Worm (Caenorhabditis elegans) whole organism, early embryonic: ENCODE data around the gene clec-166.

Experiments
- B0310.2 ChIP-seq: sonication (generic microtip); optimal IDR thresholded peaks from 2 replicates; lab custom pipeline; 2016; ENCODE audit warnings: mild to moderate bottlenecking, missing genetic modification characterization, missing compliant biosample characterization
- ama-1 ChIP-seq: fragments of 150-350 bp; optimal IDR thresholded peaks from 2 replicates; lab custom pipeline; 2014
- ceh-13 ChIP-seq: fragments of 200-800 bp; sonication (Bioruptor generic); optimal IDR thresholded peaks from 2 replicates; lab custom pipeline; 2018; ENCODE audit warnings: mild to moderate bottlenecking, missing genetic modification characterization, missing compliant biosample characterization
- ets-7 ChIP-seq: sonication (generic microtip); optimal IDR thresholded peaks from 2 replicates; lab custom pipeline; 2016; ENCODE audit warnings: missing genotype, missing genetic modification characterization, missing compliant biosample characterization
- hmbx-1 ChIP-seq: sonication (generic microtip); optimal IDR thresholded peaks from 2 replicates; lab custom pipeline; 2016; ENCODE audit warnings: mild to moderate bottlenecking, missing genetic modification characterization, missing compliant biosample characterization
- hmg-4 ChIP-seq: fragments of 200-800 bp; sonication (Bioruptor generic); optimal IDR thresholded peaks from 2 replicates; lab custom pipeline; 2018; ENCODE audit warnings: mild to moderate bottlenecking, missing genetic modification characterization, missing compliant biosample characterization

ce11 chrIV:1212357-1212756, 38.8 kb downstream of the clec-166 start:
- no peak for TF ChIP-seq hmg-4
- no peak for TF ChIP-seq B0310.2 (tag; lab: Kevin White, UChicago)
- TF ChIP-seq hmbx-1 (tag; lab: Kevin White, UChicago) = no peak
- no peak for TF ChIP-seq ets-7 (tag; lab: Kevin White, UChicago)
- TF ChIP-seq ceh-13 (GFP tag; lab: Kevin White, UChicago) = no peak
- no peak for TF ChIP-seq ama-1
